Fruit fly (Drosophila melanogaster) whole organism: Measurements from ENCODE around the gene CG13305.
A peak's percentile ranks its signal among the peaks of the same experiment; 100 is the strongest.

Experiments used
- CG8478 ChIP-seq: fragments of >200 bp; optimal IDR thresholded peaks from 2 replicates; lab custom pipeline; 2018; ENCODE audit warnings: inconsistent platforms
- Dll ChIP-seq: fragments of >200 bp; optimal IDR thresholded peaks from 2 replicates; lab custom pipeline; 2017
- EcR ChIP-seq, 2 experiments: fragments of >200 bp; optimal IDR thresholded peaks; 2 replicates each; lab custom pipeline; 2017; ENCODE audit warnings: missing biosample characterization in 2 of 2, missing genetic modification characterization in 2 of 2, missing genetic modification reagents in 2 of 2
- pan ChIP-seq: fragments of >200 bp; optimal IDR thresholded peaks from 2 replicates; lab custom pipeline; 2017
- psq ChIP-seq: fragments of >200 bp; optimal IDR thresholded peaks from 2 replicates; lab custom pipeline; 2017
- usp ChIP-seq: fragments of >200 bp; optimal IDR thresholded peaks from 2 replicates; lab custom pipeline; 2017; ENCODE audit warnings: missing biosample characterization, missing genetic modification characterization, mixed read lengths

Gene CG13305

DNA sequence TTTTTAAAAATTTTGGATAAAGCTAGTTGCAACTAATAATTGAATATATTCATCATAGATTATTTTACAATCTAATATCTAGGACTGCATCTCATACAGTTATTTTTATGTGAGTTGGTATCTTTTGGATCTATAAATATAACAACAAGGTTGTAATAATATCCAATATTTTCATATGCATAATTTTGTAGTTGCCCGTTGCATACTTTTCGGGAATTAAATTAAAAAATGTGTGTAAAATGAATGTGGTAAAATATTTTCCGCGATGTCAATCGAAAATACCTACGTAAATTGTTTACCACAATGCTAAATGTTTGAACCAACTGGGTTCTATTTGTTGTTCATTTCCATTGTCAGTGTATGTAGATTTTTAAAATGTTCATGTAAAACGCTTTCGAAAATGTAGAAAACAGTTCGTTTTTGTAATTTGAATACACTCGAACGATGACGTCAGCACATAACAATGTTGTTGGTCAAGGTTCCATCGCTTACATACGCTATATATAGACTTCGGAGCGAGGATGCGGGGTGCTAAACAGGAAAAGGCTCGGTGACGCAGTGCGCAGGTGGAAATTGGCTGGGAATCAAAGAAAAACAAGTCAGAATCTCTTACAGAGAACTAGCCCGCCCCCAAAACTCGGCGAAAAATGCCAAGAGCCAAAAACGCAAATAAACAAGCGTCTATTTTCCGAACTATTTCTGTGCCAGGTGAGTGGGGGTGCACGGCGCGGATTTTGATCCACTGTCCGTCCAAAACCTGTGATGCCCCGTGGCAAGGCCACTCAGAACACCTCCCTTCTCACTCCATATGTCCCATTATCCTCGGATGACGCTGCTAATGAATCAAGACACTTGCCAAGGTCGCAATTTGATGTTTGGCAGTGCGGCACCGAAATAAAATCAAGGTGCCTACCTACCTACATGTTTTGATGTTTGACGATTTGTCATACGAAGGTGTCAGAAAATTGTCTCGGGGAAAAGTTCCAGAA, 18.5 kb downstream of the CG13305 start:
- TF ChIP-seq CG8478 (no peak), psq (lab: Kevin White, UChicago) (no peak), EcR (GFP tag; optimal IDR thresholded peaks at IDR 0.05; lab: Kevin White, UChicago) (no peak), usp (no peak)

dm6 chr3L:8623702-8624421, 22.8 kb downstream of the CG13305 start, which contains the start of the genes GAPsec and Zasp66:
GAPsec (minus strand) TSS chr3L:8623901.
Zasp66 (plus strand) TSS chr3L:8624371.
- TF ChIP-seq CG8478 (no peak), psq (lab: Kevin White, UChicago) (no peak), pan (lab: Kevin White, UChicago) (no peak), usp (no peak)

dm6 chr3L:8621465-8621864, 25.2 kb downstream of the CG13305 start:
- TF ChIP-seq Dll (lab: Kevin White, UChicago), result no peak
- TF ChIP-seq usp, result no peak
- TF ChIP-seq CG8478, result no peak

dm6 chr3L:8619588-8619987, 27.0 kb downstream of the CG13305 start, which contains the start of gene S-Lap2:
S-Lap2 (plus strand) TSS chr3L:8619888.
- TF ChIP-seq EcR (GFP tag; optimal IDR thresholded peaks at IDR 0.05; lab: Kevin White, UChicago) (no peak), pan (lab: Kevin White, UChicago) (no peak), Dll (lab: Kevin White, UChicago) (no peak), psq (lab: Kevin White, UChicago) (no peak), usp (no peak), CG8478 (no peak)

dm6 chr3L:8616935-8617334, 29.7 kb downstream of the CG13305 start, which contains the start of gene S-Lap1:
S-Lap1 (plus strand) TSS chr3L:8617235.
- TF ChIP-seq usp, result no peak
- no peak for TF ChIP-seq pan (lab: Kevin White, UChicago)
- no peak for TF ChIP-seq EcR (GFP tag; optimal IDR thresholded peaks at IDR 0.05; lab: Kevin White, UChicago)
- no peak for TF ChIP-seq CG8478
- no peak for TF ChIP-seq psq (lab: Kevin White, UChicago)

DNA sequence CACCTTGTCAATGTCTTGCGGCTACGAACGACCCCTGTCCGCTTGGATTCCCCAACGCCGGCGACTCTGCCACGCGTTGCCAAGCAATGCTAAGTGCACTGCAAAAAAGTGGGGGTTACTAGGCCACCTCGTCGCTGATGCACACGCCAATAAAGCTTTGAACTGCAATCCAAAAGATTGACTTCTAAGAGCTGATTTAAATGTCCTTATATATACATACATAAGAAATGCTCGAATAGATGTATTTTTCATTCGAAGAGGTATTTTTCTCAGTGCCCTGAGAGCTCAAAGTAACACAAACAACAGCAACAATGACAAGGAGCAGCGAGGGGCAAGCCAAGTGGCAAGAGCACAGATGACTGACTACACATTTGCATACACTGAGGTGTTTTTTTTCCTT, 39.2 kb downstream of the CG13305 start:
- TF ChIP-seq CG8478 (no peak), Dll (lab: Kevin White, UChicago) (no peak), pan (lab: Kevin White, UChicago) (no peak), EcR (GFP tag; optimal IDR thresholded peaks at IDR 0.05; lab: Kevin White, UChicago) (no peak), psq (lab: Kevin White, UChicago) (no peak), usp (no peak)

DNA sequence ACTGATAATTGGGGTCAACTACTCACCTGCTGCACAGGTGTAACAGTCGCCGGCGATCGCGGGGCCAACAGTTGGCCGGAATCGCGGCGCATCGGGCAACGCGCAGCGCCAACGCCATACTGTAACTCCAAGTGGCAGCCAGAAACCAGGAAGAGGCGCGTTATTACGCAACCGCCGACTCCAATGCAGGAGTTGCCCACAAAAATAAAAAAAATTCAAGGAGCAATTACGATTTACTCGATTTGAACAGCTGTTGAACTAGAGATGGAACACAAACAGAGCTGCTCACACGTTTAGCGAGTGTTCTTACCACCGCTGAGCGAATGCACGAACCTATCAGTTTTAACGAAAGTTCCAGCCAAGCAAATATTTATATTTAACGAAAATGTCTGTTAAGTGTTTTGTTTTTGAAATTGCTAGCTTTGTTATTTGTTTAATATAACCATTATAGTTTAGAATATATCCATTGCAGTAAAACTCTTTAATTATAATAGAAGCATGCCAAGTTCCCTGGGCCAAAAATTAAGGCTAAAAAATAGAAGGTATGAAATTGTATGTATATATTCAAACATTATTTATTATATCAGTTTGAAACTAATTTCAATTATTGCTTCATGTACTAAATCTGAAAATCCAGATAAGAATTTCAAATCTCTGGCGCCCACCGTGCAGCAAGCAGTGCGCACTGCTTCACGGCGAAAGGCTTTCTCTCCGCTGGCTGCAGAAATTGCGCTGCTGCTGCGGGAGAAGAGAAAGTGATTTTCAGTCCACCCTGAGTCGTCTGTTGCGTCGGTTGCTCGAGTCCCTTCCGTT, 42.5 kb downstream of the CG13305 start, which contains the start of the genes CG5989 and CG6282:
Gene CG5989 (minus strand): TSS at position 270 of the 813 bp plus-strand sequence.
Gene CG6282 (plus strand): TSS at position 778 of the 813 bp plus-strand sequence.
- TF ChIP-seq Dll (lab: Kevin White, UChicago) (peak; percentile 46), EcR (GFP tag; optimal IDR thresholded peaks at IDR 0.05; lab: Kevin White, UChicago) (no peak)

dm6 chr3L:8600752-8601433, 45.7 kb downstream of the CG13305 start, which contains the start of the genes Nelf-E and RpL14:
Nelf-E (minus strand) TSS chr3L:8600879.
RpL14 (plus strand) TSS chr3L:8601006.
- TF ChIP-seq usp (no peak), psq (lab: Kevin White, UChicago) (no peak), EcR (GFP tag; optimal IDR thresholded peaks at IDR 0.05; lab: Kevin White, UChicago) (no peak), CG8478 (no peak), Dll (lab: Kevin White, UChicago) (no peak), pan (lab: Kevin White, UChicago) (no peak)
